Worm (Caenorhabditis elegans) whole organism, L2 larva: ENCODE data around the gene Y39D8A.1.

Source experiments
- R02D3.7 ChIP-seq: fragments of 150-350 bp; optimal IDR thresholded peaks from 2 replicates; lab custom pipeline; 2014; ENCODE audit warnings: missing biosample characterization, missing genetic modification characterization
- Y55F3AM.14 ChIP-seq: fragments of 200-800 bp; sonication (Bioruptor generic); optimal IDR thresholded peaks from 2 replicates; lab custom pipeline; 2018; ENCODE audit warnings: mild to moderate bottlenecking, missing genetic modification characterization, missing compliant biosample characterization
- ZK546.5 ChIP-seq: sonication (generic microtip); optimal IDR thresholded peaks from 2 replicates; lab custom pipeline; 2017; ENCODE audit warnings: missing biosample characterization, missing genetic modification characterization
- alr-1 ChIP-seq: fragments of 150-350 bp; optimal IDR thresholded peaks from 2 replicates; lab custom pipeline; 2014; ENCODE audit warnings: missing biosample characterization, missing genetic modification characterization
- aly-2 ChIP-seq: fragments of 150-350 bp; optimal IDR thresholded peaks from 2 replicates; lab custom pipeline; 2014; ENCODE audit warnings: missing biosample characterization, missing genetic modification characterization
- ama-1 ChIP-seq: fragments of 150-350 bp; optimal IDR thresholded peaks from 2 replicates; lab custom pipeline; 2018; ENCODE audit warnings: inconsistent platforms
- blmp-1 ChIP-seq: sonication (generic microtip); optimal IDR thresholded peaks from 2 replicates; lab custom pipeline; 2017; ENCODE audit warnings: missing genetic modification characterization, mild to moderate bottlenecking, missing compliant biosample characterization, antibody characterized with exemption, moderate library complexity; ENCODE audit not compliant: insufficient read depth
- ceh-16 ChIP-seq: fragments of 150-350 bp; optimal IDR thresholded peaks from 2 replicates; lab custom pipeline; 2014; ENCODE audit warnings: missing biosample characterization, missing genetic modification characterization
- ceh-82 ChIP-seq: fragments of 150-350 bp; optimal IDR thresholded peaks from 2 replicates; lab custom pipeline; 2014; ENCODE audit warnings: missing biosample characterization, missing genetic modification characterization
- egl-27 ChIP-seq: sonication (generic microtip); optimal IDR thresholded peaks from 3 replicates; lab custom pipeline; 2017; ENCODE audit warnings: missing biosample characterization, missing genetic modification reagents, missing genetic modification characterization
- elt-1 ChIP-seq: fragments of 150-350 bp; optimal IDR thresholded peaks from 2 replicates; lab custom pipeline; 2014; ENCODE audit warnings: missing biosample characterization, missing genetic modification characterization
- elt-3 ChIP-seq: sonication (generic microtip); optimal IDR thresholded peaks from 2 replicates; lab custom pipeline; 2017; ENCODE audit warnings: missing biosample characterization, missing genetic modification characterization
- fos-1 ChIP-seq: fragments of 150-350 bp; optimal IDR thresholded peaks from 2 replicates; lab custom pipeline; 2014; ENCODE audit warnings: missing biosample characterization, missing genetic modification characterization
- gmeb-1 ChIP-seq: fragments of 150-350 bp; optimal IDR thresholded peaks from 2 replicates; lab custom pipeline; 2014; ENCODE audit warnings: missing biosample characterization, missing genetic modification characterization
- lin-11 ChIP-seq: fragments of 150-350 bp; sonication (generic microtip); optimal IDR thresholded peaks from 2 replicates; lab custom pipeline; 2014; ENCODE audit warnings: missing biosample characterization, missing genetic modification characterization, inconsistent platforms, mixed read lengths
- lin-39 ChIP-seq: fragments of 150-350 bp; optimal IDR thresholded peaks from 2 replicates; lab custom pipeline; 2014; ENCODE audit warnings: missing biosample characterization, missing genetic modification reagents, missing genetic modification characterization
- lsy-2 ChIP-seq, 2 experiments: fragments of 150-350 bp in 1 of 2; sonication (generic microtip) in 1 of 2; optimal IDR thresholded peaks; 2 replicates each; lab custom pipeline; 2014 to 2017; ENCODE audit warnings: missing biosample characterization in 2 of 2, missing genetic modification characterization in 2 of 2
- mab-5 ChIP-seq: fragments of 150-350 bp; optimal IDR thresholded peaks from 2 replicates; lab custom pipeline; 2014; ENCODE audit warnings: missing biosample characterization, missing genetic modification characterization
- mdl-1 ChIP-seq, 2 experiments: fragments of 150-350 bp in 1 of 2; sonication (generic microtip) in 1 of 2; optimal IDR thresholded peaks; 2 replicates each; lab custom pipeline; 2017; ENCODE audit warnings: missing biosample characterization in 2 of 2, missing genetic modification characterization in 2 of 2
- nhr-10 ChIP-seq: sonication (generic microtip); optimal IDR thresholded peaks from 2 replicates; lab custom pipeline; 2017; ENCODE audit warnings: missing biosample characterization, missing genetic modification characterization
- nhr-11 ChIP-seq: fragments of 150-350 bp; optimal IDR thresholded peaks from 2 replicates; lab custom pipeline; 2014; ENCODE audit warnings: missing biosample characterization, missing genetic modification characterization
- nhr-12 ChIP-seq: fragments of 150-350 bp; optimal IDR thresholded peaks from 2 replicates; lab custom pipeline; 2014; ENCODE audit warnings: missing biosample characterization, missing genetic modification characterization
- nhr-21 ChIP-seq: fragments of 150-350 bp; optimal IDR thresholded peaks from 2 replicates; lab custom pipeline; 2014; ENCODE audit warnings: missing biosample characterization, missing genetic modification characterization
- nhr-23 ChIP-seq: fragments of 150-350 bp; optimal IDR thresholded peaks from 2 replicates; lab custom pipeline; 2014; ENCODE audit warnings: missing biosample characterization, missing genetic modification reagents, missing genetic modification characterization
- nhr-237 ChIP-seq: fragments of 150-350 bp; optimal IDR thresholded peaks from 2 replicates; lab custom pipeline; 2014; ENCODE audit warnings: missing biosample characterization, missing genetic modification characterization
- nhr-25 ChIP-seq: fragments of 150-350 bp; sonication (generic microtip); optimal IDR thresholded peaks from 3 replicates; lab custom pipeline; 2014; ENCODE audit warnings: missing biosample characterization, missing genetic modification characterization
- nhr-6 ChIP-seq: fragments of 150-350 bp; optimal IDR thresholded peaks from 2 replicates; lab custom pipeline; 2014; ENCODE audit warnings: missing biosample characterization, missing genetic modification characterization
- nhr-77 ChIP-seq: fragments of 150-350 bp; optimal IDR thresholded peaks from 2 replicates; lab custom pipeline; 2014; ENCODE audit warnings: missing biosample characterization, missing genetic modification characterization
- sem-4 ChIP-seq: fragments of 150-350 bp; optimal IDR thresholded peaks from 2 replicates; lab custom pipeline; 2014; ENCODE audit warnings: missing biosample characterization, missing genetic modification reagents, missing genetic modification characterization
- skn-1 ChIP-seq: sonication (generic microtip); optimal IDR thresholded peaks from 2 replicates; lab custom pipeline; 2017; ENCODE audit warnings: missing biosample characterization, missing genetic modification characterization
- sma-3 ChIP-seq: sonication (generic microtip); optimal IDR thresholded peaks from 2 replicates; lab custom pipeline; 2016; ENCODE audit warnings: missing genetic modification reagents, missing genetic modification characterization, missing compliant biosample characterization
- sma-9 ChIP-seq, 2 experiments: fragments of 150-350 bp in 1 of 2; sonication (generic microtip) in 1 of 2; optimal IDR thresholded peaks; 2 replicates each; lab custom pipeline; 2014 to 2016; ENCODE audit warnings: missing genetic modification characterization in 2 of 2, mild to moderate bottlenecking in 1 of 2, missing biosample characterization in 1 of 2, missing compliant biosample characterization in 1 of 2, missing genetic modification reagents in 1 of 2, moderate library complexity in 1 of 2
- unc-39 ChIP-seq: fragments of 150-350 bp; optimal IDR thresholded peaks from 2 replicates; lab custom pipeline; 2014; ENCODE audit warnings: missing biosample characterization, missing genetic modification characterization
- unc-62 ChIP-seq: fragments of 150-350 bp; optimal IDR thresholded peaks from 2 replicates; lab custom pipeline; 2014; ENCODE audit warnings: missing biosample characterization, missing genetic modification reagents, missing genetic modification characterization
- zag-1 ChIP-seq: fragments of 150-350 bp; optimal IDR thresholded peaks from 2 replicates; lab custom pipeline; 2014; ENCODE audit warnings: missing biosample characterization, missing genetic modification characterization
- ztf-11 ChIP-seq: sonication (generic microtip); optimal IDR thresholded peaks from 2 replicates; lab custom pipeline; 2017; ENCODE audit warnings: missing biosample characterization, missing genetic modification characterization
- ztf-4 ChIP-seq: fragments of 150-350 bp; optimal IDR thresholded peaks from 2 replicates; lab custom pipeline; 2014; ENCODE audit warnings: missing biosample characterization, missing genetic modification characterization

Gene Y39D8A.1

ce11 chrV:388397-388796 lies 30.1 kb upstream of the Y39D8A.1 start, which contains the start of gene ZK6.6:
TSS of gene ZK6.6 (plus strand) at chrV:388697.
- TF ChIP-seq nhr-25 (tag; lab: Kevin White, UChicago) (no peak), fos-1 (tag; lab: Kevin White, UChicago) (no peak), ztf-4 (no peak), alr-1 (no peak), blmp-1 (tag; lab: Kevin White, UChicago) (no peak), ama-1 (lab: Kevin White, UChicago) (no peak), nhr-6 (tag; lab: Kevin White, UChicago) (no peak), sma-3 (GFP tag; lab: Kevin White, UChicago) (no peak), sem-4 (tag; lab: Kevin White, UChicago) (no peak)
- TF ChIP-seq, all 48 proteins: peak for 0

ce11 chrV:392199-392678 lies 26.3 kb upstream of the Y39D8A.1 start, which contains the start of gene nhr-254:
TSS of gene nhr-254 (plus strand) at chrV:392628.
- TF ChIP-seq sem-4 (tag; lab: Kevin White, UChicago) (no peak), ZK546.5 (tag; lab: Kevin White, UChicago) (no peak), nhr-10 (tag; lab: Kevin White, UChicago) (no peak), elt-1 (tag; lab: Kevin White, UChicago) (no peak), nhr-12 (no peak), unc-39 (tag; lab: Kevin White, UChicago) (no peak), zag-1 (no peak), nhr-21 (tag; lab: Kevin White, UChicago) (no peak), ztf-11 (tag; lab: Kevin White, UChicago) (no peak), aly-2 (tag; lab: Kevin White, UChicago) (no peak), nhr-6 (tag; lab: Kevin White, UChicago) (no peak), ztf-4 (no peak), sma-9 (GFP tag; optimal IDR thresholded peaks at IDR 0.05; lab: Kevin White, UChicago) (no peak), sma-9 (tag; optimal IDR thresholded peaks at IDR 0.05; lab: Kevin White, UChicago) (no peak), skn-1 (tag; lab: Kevin White, UChicago) (no peak), unc-62 (GFP tag; lab: Kevin White, UChicago) (no peak), fos-1 (tag; lab: Kevin White, UChicago) (no peak), ceh-82 (tag; lab: Kevin White, UChicago) (no peak), elt-3 (tag; lab: Kevin White, UChicago) (no peak), ceh-16 (tag; lab: Kevin White, UChicago) (no peak)

DNA sequence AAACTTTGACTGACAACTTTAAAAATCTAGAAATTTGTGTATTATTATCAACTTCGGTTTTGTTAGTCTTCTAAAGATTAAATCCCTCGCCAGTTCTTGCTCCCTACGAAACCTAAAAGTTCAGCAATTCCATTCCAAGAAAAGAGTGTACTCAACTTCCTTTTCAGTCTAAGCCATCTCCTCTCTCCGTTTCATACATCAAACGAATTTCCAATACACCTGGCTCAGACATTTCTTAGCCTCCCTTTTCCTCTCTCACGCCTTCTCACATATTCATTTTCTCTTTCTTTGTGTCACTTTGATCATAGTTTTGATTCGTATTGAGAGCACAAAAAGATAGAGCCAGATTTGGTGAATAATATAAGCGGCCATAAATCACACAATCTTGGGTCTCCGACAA lies 22.2 kb upstream of the Y39D8A.1 start, which contains the start of gene nhr-253:
TSS of gene nhr-253 (plus strand) at position 285 of the 400 bp plus-strand sequence.
- TF ChIP-seq egl-27 (tag; lab: Kevin White, UChicago) (no peak), fos-1 (tag; lab: Kevin White, UChicago) (no peak)

DNA sequence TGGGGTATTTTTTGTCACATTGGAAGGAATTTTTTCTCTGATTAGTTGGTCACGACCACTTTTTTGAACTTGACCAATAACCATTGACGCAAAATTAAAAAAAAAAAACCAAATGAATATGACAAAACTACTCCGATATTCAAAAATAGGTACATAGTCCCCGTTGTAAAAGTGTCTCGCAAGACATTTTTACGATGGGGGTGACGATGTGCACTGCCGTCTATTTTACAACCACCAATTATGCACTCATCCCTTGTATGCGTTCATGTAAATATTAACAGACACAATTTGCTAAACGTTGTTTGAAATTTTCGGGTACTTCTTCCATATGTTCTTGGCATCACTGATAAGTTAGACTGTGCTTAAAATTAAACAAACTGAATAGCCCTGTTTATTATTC lies 18.8 kb upstream of the Y39D8A.1 start, which contains the start of gene scl-27:
TSS of gene scl-27 (plus strand) at position 301 of the 400 bp plus-strand sequence.
- TF ChIP-seq sem-4 (tag; lab: Kevin White, UChicago) (no peak), ama-1 (lab: Kevin White, UChicago) (no peak), lin-11 (tag; lab: Kevin White, UChicago) (no peak), nhr-237 (tag; lab: Kevin White, UChicago) (no peak), mdl-1 (tag; optimal IDR thresholded peaks at IDR 0.05; lab: Kevin White, UChicago) (no peak), R02D3.7 (tag; lab: Kevin White, UChicago) (no peak), lin-39 (tag; lab: Kevin White, UChicago) (no peak)

DNA sequence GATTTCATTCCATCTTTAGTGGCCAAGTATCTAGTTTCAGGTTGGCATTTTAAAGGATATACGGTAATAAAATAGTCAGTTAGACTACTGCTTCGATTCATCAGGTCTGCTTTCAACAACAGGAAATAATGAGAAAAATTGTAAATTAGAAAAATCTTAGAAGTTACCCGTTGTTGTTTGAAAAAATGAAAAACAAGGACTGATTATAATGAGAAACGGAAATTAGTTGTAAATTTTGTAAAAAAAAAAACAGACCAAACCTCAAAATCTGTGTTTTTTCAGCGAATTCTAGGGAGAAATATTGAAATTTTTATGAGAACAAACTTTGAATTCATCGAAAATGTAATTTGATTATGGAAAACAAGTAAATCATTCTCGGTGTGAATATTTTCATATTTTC lies 15.5 kb upstream of the Y39D8A.1 start, which contains the start of gene srh-62:
TSS of gene srh-62 (minus strand) at position 101 of the 400 bp plus-strand sequence.
- TF ChIP-seq mab-5 (no peak), nhr-23 (tag; lab: Kevin White, UChicago) (no peak), Y55F3AM.14 (GFP tag; lab: Kevin White, UChicago) (no peak), R02D3.7 (tag; lab: Kevin White, UChicago) (no peak), lsy-2 (tag; optimal IDR thresholded peaks at IDR 0.05; lab: Kevin White, UChicago) (no peak), nhr-11 (tag; lab: Kevin White, UChicago) (no peak), alr-1 (no peak), nhr-77 (tag; lab: Kevin White, UChicago) (no peak), unc-39 (tag; lab: Kevin White, UChicago) (no peak), nhr-25 (tag; lab: Kevin White, UChicago) (no peak), nhr-6 (tag; lab: Kevin White, UChicago) (no peak), elt-1 (tag; lab: Kevin White, UChicago) (no peak), gmeb-1 (tag; lab: Kevin White, UChicago) (no peak), lin-39 (tag; lab: Kevin White, UChicago) (no peak), nhr-10 (tag; lab: Kevin White, UChicago) (no peak), nhr-237 (tag; lab: Kevin White, UChicago) (no peak), unc-62 (GFP tag; lab: Kevin White, UChicago) (no peak)
